Worm (Caenorhabditis elegans) whole organism, L4 larva: ENCODE measurements around the gene R08C7.5.

Source experiments
- F44E2.7 ChIP-seq: fragments of 200-800 bp; sonication (Bioruptor generic); IDR thresholded peaks from 2 replicates; pipeline ENCODE4 v2.1.2; 2022; ENCODE audit warnings: missing genetic modification characterization, missing compliant biosample characterization
- R02D3.7 ChIP-seq: fragments of 150-350 bp; sonication (generic microtip); optimal IDR thresholded peaks from 3 replicates; lab custom pipeline; 2014; ENCODE audit warnings: missing biosample characterization, missing genetic modification characterization
- T20F7.1 ChIP-seq: fragments of 200-800 bp; sonication (Bioruptor generic); optimal IDR thresholded peaks from 2 replicates; lab custom pipeline; 2018; ENCODE audit warnings: mild to moderate bottlenecking, missing genetic modification characterization, missing compliant biosample characterization
- T26A8.4 ChIP-seq: fragments of 200-800 bp; sonication (Bioruptor generic); IDR thresholded peaks from 2 replicates; pipeline ENCODE4 v1.3.6; 2022; ENCODE audit warnings: missing genetic modification characterization, missing compliant biosample characterization
- Y105C5A.15 ChIP-seq: fragments of 200-800 bp; sonication (Bioruptor generic); IDR thresholded peaks from 2 replicates; pipeline ENCODE4 v1.3.6; 2022; ENCODE audit warnings: missing genetic modification characterization, missing compliant biosample characterization
- Y5F2A.4 ChIP-seq: fragments of 200-800 bp; sonication (Bioruptor generic); optimal IDR thresholded peaks from 2 replicates; lab custom pipeline; 2018; ENCODE audit warnings: mild to moderate bottlenecking, missing genetic modification characterization, missing compliant biosample characterization
- attf-4 ChIP-seq: sonication (generic microtip); optimal IDR thresholded peaks from 3 replicates; lab custom pipeline; 2017; ENCODE audit warnings: missing biosample characterization, missing genetic modification characterization
- ceh-32 ChIP-seq: sonication (generic microtip); optimal IDR thresholded peaks from 2 replicates; lab custom pipeline; 2016; ENCODE audit warnings: mild to moderate bottlenecking, missing genetic modification characterization, missing compliant biosample characterization; ENCODE audit not compliant: poor library complexity
- daf-19 ChIP-seq: fragments of 200-800 bp; sonication (Bioruptor generic); conservative IDR thresholded peaks from 2 replicates; pipeline ENCODE4 v1.3.6; 2022; ENCODE audit warnings: missing genetic modification characterization, missing compliant biosample characterization
- daf-8 ChIP-seq: fragments of 200-800 bp; sonication (Bioruptor generic); IDR thresholded peaks from 2 replicates; pipeline ENCODE4 v1.3.6; 2022; ENCODE audit warnings: missing genetic modification characterization, missing compliant biosample characterization
- dmd-6 ChIP-seq: fragments of 200-800 bp; sonication (Bioruptor generic); IDR thresholded peaks from 2 replicates; pipeline ENCODE4 v1.3.6; 2022; ENCODE audit warnings: missing genetic modification reagents, missing genetic modification characterization, missing compliant biosample characterization
- dmd-9 ChIP-seq: fragments of 200-800 bp; sonication (Bioruptor generic); IDR thresholded peaks from 2 replicates; pipeline ENCODE4 v1.3.6; 2022; ENCODE audit warnings: missing genetic modification reagents, missing genetic modification characterization, missing compliant biosample characterization
- egl-27 ChIP-seq: sonication (generic microtip); optimal IDR thresholded peaks from 3 replicates; lab custom pipeline; 2017; ENCODE audit warnings: missing biosample characterization, missing genetic modification reagents, missing genetic modification characterization
- egl-43 ChIP-seq: fragments of 200-800 bp; sonication (Bioruptor generic); IDR thresholded peaks from 2 replicates; pipeline ENCODE4 v1.3.6; 2022; ENCODE audit warnings: missing genetic modification reagents, missing genetic modification characterization, missing compliant biosample characterization
- gei-8 ChIP-seq: fragments of 200-800 bp; sonication (Bioruptor generic); optimal IDR thresholded peaks from 2 replicates; lab custom pipeline; 2018; ENCODE audit warnings: mild to moderate bottlenecking, missing genetic modification characterization, missing compliant biosample characterization
- hlh-11 ChIP-seq: fragments of 200-800 bp; sonication (Bioruptor generic); optimal IDR thresholded peaks from 2 replicates; lab custom pipeline; 2018; ENCODE audit warnings: mild to moderate bottlenecking, missing genetic modification characterization, missing compliant biosample characterization
- lin-39 ChIP-seq: fragments of 150-350 bp; optimal IDR thresholded peaks from 2 replicates; lab custom pipeline; 2014; ENCODE audit warnings: missing biosample characterization, missing genetic modification reagents, missing genetic modification characterization
- lsy-2 ChIP-seq, 2 experiments: fragments of 150-350 bp in 1 of 2; sonication (generic microtip) in 1 of 2; optimal IDR thresholded peaks; 2 replicates each; lab custom pipeline; 2014 to 2017; ENCODE audit warnings: missing biosample characterization in 2 of 2, missing genetic modification characterization in 2 of 2
- madf-9 ChIP-seq: fragments of 200-800 bp; sonication (Bioruptor generic); conservative IDR thresholded peaks from 2 replicates; pipeline ENCODE4 v1.3.6; 2022; ENCODE audit warnings: missing genetic modification reagents, missing genetic modification characterization, missing compliant biosample characterization
- mdl-1 ChIP-seq, 2 experiments: fragments of 150-350 bp in 1 of 2; sonication (generic microtip) in 1 of 2; optimal IDR thresholded peaks; 2 replicates each; lab custom pipeline; 2014 to 2017; ENCODE audit warnings: missing biosample characterization in 2 of 2, missing genetic modification characterization in 2 of 2
- mdt-29 ChIP-seq: fragments of 200-800 bp; sonication (Bioruptor generic); IDR thresholded peaks from 2 replicates; pipeline ENCODE4 v1.3.6; 2022; ENCODE audit warnings: missing genetic modification reagents, missing genetic modification characterization, missing compliant biosample characterization
- mep-1 ChIP-seq: fragments of 150-350 bp; sonication (generic microtip); optimal IDR thresholded peaks from 3 replicates; lab custom pipeline; 2014; ENCODE audit warnings: missing biosample characterization, missing genetic modification characterization
- mxl-2 ChIP-seq: fragments of 200-800 bp; sonication (Bioruptor generic); conservative IDR thresholded peaks from 2 replicates; pipeline ENCODE4 v1.3.6; 2022; ENCODE audit warnings: missing genetic modification reagents, missing genetic modification characterization, missing compliant biosample characterization
- mxl-3 ChIP-seq: fragments of 200-800 bp; sonication (Bioruptor generic); optimal IDR thresholded peaks from 2 replicates; lab custom pipeline; 2018; ENCODE audit warnings: mild to moderate bottlenecking, missing genetic modification characterization, missing compliant biosample characterization
- nhr-102 ChIP-seq: sonication (generic microtip); optimal IDR thresholded peaks from 2 replicates; lab custom pipeline; 2016; ENCODE audit warnings: mild to moderate bottlenecking, missing genetic modification characterization, moderate library complexity, missing compliant biosample characterization
- nhr-11 ChIP-seq: fragments of 150-350 bp; optimal IDR thresholded peaks from 2 replicates; lab custom pipeline; 2014; ENCODE audit warnings: missing biosample characterization, missing genetic modification characterization
- nhr-237 ChIP-seq: sonication (generic microtip); optimal IDR thresholded peaks from 2 replicates; lab custom pipeline; 2017; ENCODE audit warnings: missing biosample characterization, missing genetic modification characterization
- nhr-25 ChIP-seq: sonication (generic microtip); optimal IDR thresholded peaks from 2 replicates; lab custom pipeline; 2017; ENCODE audit warnings: missing genetic modification characterization, mild to moderate bottlenecking, missing compliant biosample characterization, antibody characterized with exemption, moderate library complexity, borderline replicate concordance; ENCODE audit not compliant: insufficient read depth
- nhr-28 ChIP-seq: fragments of 150-350 bp; optimal IDR thresholded peaks from 2 replicates; lab custom pipeline; 2014; ENCODE audit warnings: missing biosample characterization, missing genetic modification characterization
- nhr-41 ChIP-seq: fragments of 200-800 bp; sonication (Bioruptor generic); IDR thresholded peaks from 2 replicates; pipeline ENCODE4 v1.3.6; 2022; ENCODE audit warnings: missing genetic modification reagents, missing genetic modification characterization, missing compliant biosample characterization
- nhr-42 ChIP-seq: fragments of 200-800 bp; sonication (Bioruptor generic); IDR thresholded peaks from 2 replicates; pipeline ENCODE4 v1.3.6; 2022; ENCODE audit warnings: missing genetic modification characterization, missing compliant biosample characterization
- nhr-48 ChIP-seq: sonication (generic microtip); optimal IDR thresholded peaks from 2 replicates; lab custom pipeline; 2016; ENCODE audit warnings: mild to moderate bottlenecking, missing genetic modification characterization, missing compliant biosample characterization
- nhr-6 ChIP-seq: fragments of 150-350 bp; optimal IDR thresholded peaks from 2 replicates; lab custom pipeline; 2014; ENCODE audit warnings: missing biosample characterization, missing genetic modification characterization
- nhr-76 ChIP-seq: fragments of 150-350 bp; optimal IDR thresholded peaks from 2 replicates; lab custom pipeline; 2014; ENCODE audit warnings: missing biosample characterization, missing genetic modification characterization
- nhr-77 ChIP-seq: fragments of 150-350 bp; optimal IDR thresholded peaks from 2 replicates; lab custom pipeline; 2014; ENCODE audit warnings: missing biosample characterization, missing genetic modification characterization
- pha-4 ChIP-seq, 2 experiments: fragments of 150-350 bp in 1 of 2; fragments of 200-800 bp in 1 of 2; sonication (Bioruptor generic) in 1 of 2; IDR thresholded peaks in 1 of 2; optimal IDR thresholded peaks in 1 of 2; 2 replicates each; pipeline versions ENCODE4 v1.3.6 to Lab custom; 2014 to 2022; ENCODE audit warnings: missing genetic modification characterization in 2 of 2, missing genetic modification reagents in 2 of 2, missing biosample characterization in 1 of 2, missing compliant biosample characterization in 1 of 2
- php-3 ChIP-seq: fragments of 200-800 bp; sonication (Bioruptor generic); IDR thresholded peaks from 2 replicates; pipeline ENCODE4 v1.3.6; 2022; ENCODE audit warnings: missing genetic modification reagents, missing genetic modification characterization, missing compliant biosample characterization
- rbr-2 ChIP-seq: sonication (generic microtip); optimal IDR thresholded peaks from 2 replicates; lab custom pipeline; 2016; ENCODE audit warnings: missing genotype, missing genetic modification characterization, missing compliant biosample characterization
- skn-1 ChIP-seq: fragments of 150-350 bp; optimal IDR thresholded peaks from 2 replicates; lab custom pipeline; 2014; ENCODE audit warnings: missing biosample characterization, missing genetic modification characterization
- snpc-4 ChIP-seq: fragments of 150-350 bp; optimal IDR thresholded peaks from 2 replicates; lab custom pipeline; 2014; ENCODE audit warnings: missing biosample characterization, missing genetic modification characterization
- spr-3 ChIP-seq: fragments of 200-800 bp; sonication (Bioruptor generic); optimal IDR thresholded peaks from 2 replicates; lab custom pipeline; 2018; ENCODE audit warnings: mild to moderate bottlenecking, missing genetic modification characterization, missing compliant biosample characterization
- tag-97 ChIP-seq: fragments of 200-800 bp; sonication (Bioruptor generic); IDR thresholded peaks from 2 replicates; pipeline ENCODE4 v1.3.6; 2022; ENCODE audit warnings: missing genetic modification characterization, missing compliant biosample characterization
- tra-1 ChIP-seq: fragments of 200-800 bp; sonication (Bioruptor generic); IDR thresholded peaks from 2 replicates; pipeline ENCODE4 v1.3.6; 2022; ENCODE audit warnings: missing genetic modification reagents, missing genetic modification characterization, missing compliant biosample characterization
- unc-39 ChIP-seq: sonication (generic microtip); optimal IDR thresholded peaks from 2 replicates; lab custom pipeline; 2017; ENCODE audit warnings: missing biosample characterization, missing genetic modification characterization
- unc-62 ChIP-seq, 3 experiments: fragments of 150-350 bp in 1 of 3; sonication (generic microtip); optimal IDR thresholded peaks in 2 of 3; peaks in 1 of 3; 1 replicate in 1 of 3; 2 replicates in 2 of 3; lab custom pipeline; 2014 to 2017; ENCODE audit warnings: missing biosample characterization in 3 of 3, missing genetic modification characterization in 3 of 3, missing genetic modification reagents in 3 of 3, missing genotype in 1 of 3
- zfp-3 ChIP-seq: fragments of 200-800 bp; sonication (Bioruptor generic); conservative IDR thresholded peaks from 2 replicates; pipeline ENCODE4 v1.3.6; 2022; ENCODE audit warnings: missing genetic modification reagents, missing genetic modification characterization, missing compliant biosample characterization
- ztf-11 ChIP-seq: fragments of 150-350 bp; optimal IDR thresholded peaks from 2 replicates; lab custom pipeline; 2014; ENCODE audit warnings: missing biosample characterization, missing genetic modification characterization

Gene R08C7.5

ce11 chrIV:4472418-4473173 lies 42.6 kb downstream of the R08C7.5 start (continued):
- TF ChIP-seq nhr-77 (tag; lab: Kevin White, UChicago) (no peak), lsy-2 (tag; optimal IDR thresholded peaks at IDR 0.05; lab: Kevin White, UChicago) (no peak), zfp-3 (GFP tag; lab: Robert Waterston, UW) (no peak), madf-9 (GFP tag; lab: Robert Waterston, UW) (no peak), R02D3.7 (tag; lab: Kevin White, UChicago) (no peak), spr-3 (GFP tag; lab: Kevin White, UChicago) (peak; percentile 13), gei-8 (no peak), ceh-32 (tag; lab: Kevin White, UChicago) (no peak), T20F7.1 (GFP tag; lab: Kevin White, UChicago) (no peak), lin-39 (tag; lab: Kevin White, UChicago) (no peak), nhr-41 (GFP tag; lab: Robert Waterston, UW) (no peak), pha-4 (GFP tag; IDR thresholded peaks at IDR 0.05; lab: Robert Waterston, UW) (no peak), pha-4 (tag; optimal IDR thresholded peaks at IDR 0.05; lab: Kevin White, UChicago) (no peak), nhr-102 (tag; lab: Kevin White, UChicago) (no peak), mxl-3 (peak; percentile 83), skn-1 (tag; lab: Kevin White, UChicago) (no peak), egl-43 (GFP tag; lab: Robert Waterston, UW) (no peak; the same call in 1 of the 2 replicates), unc-39 (no peak), nhr-42 (GFP tag; lab: Robert Waterston, UW) (no peak), daf-19 (GFP tag; lab: Robert Waterston, UW) (no peak), snpc-4 (tag; lab: Kevin White, UChicago) (no peak), tra-1 (0 out of 2 replicates have a peak, but pooled peaks have one; percentile 46), nhr-25 (tag; lab: Kevin White, UChicago) (peak; percentile 23), egl-27 (tag; lab: Kevin White, UChicago) (no peak), mxl-2 (no peak), php-3 (GFP tag; lab: Robert Waterston, UW) (no peak; the same call in 1 of the 2 replicates), Y5F2A.4 (GFP tag; lab: Kevin White, UChicago) (no peak), ztf-11 (tag; lab: Kevin White, UChicago) (no peak), rbr-2 (tag; lab: Kevin White, UChicago) (no peak), nhr-11 (tag; lab: Kevin White, UChicago) (peak; percentile 17), F44E2.7 (GFP tag; lab: Robert Waterston, UW) (no peak), nhr-76 (tag; lab: Kevin White, UChicago) (no peak), tag-97 (no peak), mdt-29 (GFP tag; lab: Robert Waterston, UW) (peak; percentile 12; the same call in 1 of the 2 replicates), mdl-1 (tag; optimal IDR thresholded peaks at IDR 0.05; lab: Kevin White, UChicago) (peak in 1 of 2 experiments; percentile 76), hlh-11 (peak; percentile 62), mep-1 (tag; lab: Kevin White, UChicago) (peak; percentile 44), daf-8 (GFP tag; lab: Robert Waterston, UW) (no peak), dmd-9 (GFP tag; lab: Robert Waterston, UW) (peak; percentile 60; the same call in 1 of the 2 replicates), dmd-6 (GFP tag; lab: Robert Waterston, UW) (peak; percentile 38), nhr-237 (tag; lab: Kevin White, UChicago) (no peak), nhr-28 (peak; percentile 69), T26A8.4 (GFP tag; lab: Robert Waterston, UW) (peak; percentile 10; the same call in 1 of the 2 replicates), nhr-48 (peak; percentile 65), Y105C5A.15 (GFP tag; lab: Robert Waterston, UW) (no peak), nhr-6 (no peak), unc-62 (GFP tag; optimal IDR thresholded peaks at IDR 0.05 in 1 of 2; lab: Kevin White, UChicago) (peak in 1 of 2 experiments; percentile 98), unc-62 (tag; optimal IDR thresholded peaks at IDR 0.05; lab: Kevin White, UChicago) (no peak), attf-4 (tag; lab: Kevin White, UChicago) (no peak)
